Worm (Caenorhabditis elegans): ENCODE results near the gene F53C11.9.

ce11 chrV:13807232-13807631, 29.4 kb downstream of the F53C11.9 start, which contains the start of gene swan-1:
- no peak for TF ChIP-seq skn-1 (tag; optimal IDR thresholded peaks at IDR 0.05)
- no peak for TF ChIP-seq nhr-77 (tag; optimal IDR thresholded peaks at IDR 0.05)
- no peak for TF ChIP-seq aly-2 (tag; optimal IDR thresholded peaks at IDR 0.05)
- TF ChIP-seq unc-62 (GFP tag; optimal IDR thresholded peaks at IDR 0.05) = no peak
- TF ChIP-seq lsy-12 (tag; optimal IDR thresholded peaks at IDR 0.05) = no peak
- no peak for TF ChIP-seq nhr-12 (tag; optimal IDR thresholded peaks at IDR 0.05)
- TF ChIP-seq nhr-11 (tag; optimal IDR thresholded peaks at IDR 0.05) = no peak
- TF ChIP-seq zag-1 (tag; optimal IDR thresholded peaks at IDR 0.05) = no peak

Data from whole organism, L3 larva.